Fruit fly (Drosophila melanogaster) whole organism, wandering third instar larva: ENCODE measurements around the gene CG32971.

ENCODE experiments used
- Abd-B ChIP-seq: fragments of >200 bp; optimal IDR thresholded peaks from 2 replicates; lab custom pipeline; 2017; ENCODE audit warnings: missing biosample characterization, missing genetic modification characterization
- CG32264 ChIP-seq: fragments of 200-800 bp; sonication (Bioruptor generic); optimal IDR thresholded peaks from 2 replicates; lab custom pipeline; 2016; ENCODE audit warnings: missing biosample characterization, missing genetic modification characterization
- CG9705 ChIP-seq: fragments of 200-800 bp; sonication (Bioruptor generic); optimal IDR thresholded peaks from 2 replicates; lab custom pipeline; 2018; ENCODE audit warnings: missing biosample characterization, mild to moderate bottlenecking, missing genetic modification characterization
- CrebA ChIP-seq: fragments of 200-800 bp; sonication (Bioruptor generic); optimal IDR thresholded peaks from 2 replicates; lab custom pipeline; 2016; ENCODE audit warnings: missing biosample characterization, mild to moderate bottlenecking, missing genetic modification characterization, borderline replicate concordance
- Dfd ChIP-seq: fragments of >200 bp; optimal IDR thresholded peaks from 2 replicates; lab custom pipeline; 2017; ENCODE audit warnings: missing biosample characterization, missing genetic modification characterization
- Dif ChIP-seq: fragments of 200-275, 200-300 bp; sonication (Bioruptor generic); optimal IDR thresholded peaks from 2 replicates; lab custom pipeline; 2018; ENCODE audit warnings: missing biosample characterization, missing genetic modification characterization; ENCODE audit not compliant: partially characterized antibody
- GATAd ChIP-seq: sonication (Bioruptor generic); optimal IDR thresholded peaks from 2 replicates; lab custom pipeline; 2016; ENCODE audit warnings: missing biosample characterization, missing genetic modification characterization
- Hnf4 ChIP-seq: fragments of 200-800 bp; sonication (Bioruptor generic); optimal IDR thresholded peaks from 2 replicates; lab custom pipeline; 2016; ENCODE audit warnings: missing biosample characterization, mild to moderate bottlenecking, missing genetic modification characterization
- Hr83 ChIP-seq: fragments of 200-300 bp; sonication (Bioruptor generic); optimal IDR thresholded peaks from 2 replicates; lab custom pipeline; 2016; ENCODE audit warnings: missing biosample characterization, mild to moderate bottlenecking, missing genetic modification characterization, moderate library complexity; ENCODE audit not compliant: poor library complexity, severe bottlenecking
- Jra ChIP-seq: sonication (Bioruptor generic); optimal IDR thresholded peaks from 2 replicates; lab custom pipeline; 2016; ENCODE audit warnings: missing biosample characterization, missing genetic modification characterization
- Mio ChIP-seq: sonication (Bioruptor generic); optimal IDR thresholded peaks from 2 replicates; lab custom pipeline; 2016; ENCODE audit warnings: missing biosample characterization, missing genetic modification characterization
- N ChIP-seq: fragments of >200 bp; optimal IDR thresholded peaks from 2 replicates; lab custom pipeline; 2018; ENCODE audit warnings: missing biosample characterization, missing external identifiers, missing genetic modification characterization
- OdsH ChIP-seq: fragments of 200-800 bp; sonication (Bioruptor generic); optimal IDR thresholded peaks from 2 replicates; lab custom pipeline; 2016; ENCODE audit warnings: missing biosample characterization, mild to moderate bottlenecking, missing genetic modification characterization
- Rel ChIP-seq, 2 experiments: fragments of 200-800 bp; sonication (Bioruptor generic) in 1 of 2; optimal IDR thresholded peaks; 2 replicates in 1 of 2; 3 replicates in 1 of 2; lab custom pipeline; 2016 to 2019; ENCODE audit warnings: mild to moderate bottlenecking in 2 of 2, missing biosample characterization in 2 of 2, missing genetic modification characterization in 2 of 2, moderate library complexity in 1 of 2
- Sp1 ChIP-seq: fragments of 200-800 bp; sonication (Bioruptor generic); optimal IDR thresholded peaks from 3 replicates; lab custom pipeline; 2019; ENCODE audit warnings: missing biosample characterization, mild to moderate bottlenecking, missing genetic modification characterization, moderate library complexity
- Vsx2 ChIP-seq: fragments of 200-300, 225-300 bp; sonication (Bioruptor generic); optimal IDR thresholded peaks from 2 replicates; lab custom pipeline; 2018; ENCODE audit warnings: missing biosample characterization, missing genetic modification characterization; ENCODE audit not compliant: partially characterized antibody
- brk ChIP-seq: fragments of 200-800 bp; sonication (Bioruptor generic); optimal IDR thresholded peaks from 2 replicates; lab custom pipeline; 2016; ENCODE audit warnings: missing biosample characterization, mild to moderate bottlenecking, missing genetic modification characterization
- dl ChIP-seq, 2 experiments: fragments of 175-275, 200-275 bp in 1 of 2; fragments of 200-275 bp in 1 of 2; sonication (Bioruptor generic); optimal IDR thresholded peaks; lab custom pipeline; 2018; ENCODE audit warnings: mild to moderate bottlenecking in 2 of 2, missing biosample characterization in 2 of 2, missing genetic modification characterization in 2 of 2, moderate library complexity in 2 of 2; ENCODE audit not compliant: partially characterized antibody in 2 of 2, insufficient read depth in 1 of 2
- dmrt93B ChIP-seq: fragments of 200-800 bp; sonication (Bioruptor generic); optimal IDR thresholded peaks from 2 replicates; lab custom pipeline; 2018; ENCODE audit warnings: missing biosample characterization, mild to moderate bottlenecking, missing genetic modification characterization
- dsf ChIP-seq: sonication (Bioruptor generic); optimal IDR thresholded peaks from 2 replicates; lab custom pipeline; 2016; ENCODE audit warnings: missing biosample characterization, missing genetic modification characterization, borderline replicate concordance
- ey ChIP-seq: fragments of 200-800 bp; sonication (Bioruptor generic); optimal IDR thresholded peaks from 2 replicates; lab custom pipeline; 2016; ENCODE audit warnings: missing biosample characterization, missing genetic modification characterization
- foxo ChIP-seq, 2 experiments: fragments of 200-800 bp; sonication (Bioruptor generic); optimal IDR thresholded peaks; 2 replicates in 1 of 2; 3 replicates in 1 of 2; lab custom pipeline; 2016 to 2017; ENCODE audit warnings: missing biosample characterization in 2 of 2, missing genetic modification characterization in 2 of 2
- lola ChIP-seq: fragments of >200 bp; optimal IDR thresholded peaks from 2 replicates; lab custom pipeline; 2017; ENCODE audit warnings: missing biosample characterization, missing genetic modification characterization
- pan ChIP-seq: fragments of >200 bp; optimal IDR thresholded peaks from 2 replicates; lab custom pipeline; 2017
- rgr ChIP-seq: fragments of 200-800 bp; sonication (Bioruptor generic); optimal IDR thresholded peaks from 3 replicates; lab custom pipeline; 2016; ENCODE audit warnings: missing biosample characterization, mild to moderate bottlenecking, missing genetic modification characterization
- sv ChIP-seq: fragments of 200-800 bp; sonication (Bioruptor generic); optimal IDR thresholded peaks from 3 replicates; lab custom pipeline; 2016; ENCODE audit warnings: missing biosample characterization, missing genetic modification characterization

Gene CG32971

dm6 chr2L:14317992-14318391, 43.4 kb downstream of the CG32971 start:
- TF ChIP-seq Mio: no peak
- TF ChIP-seq CrebA (GFP tag; lab: Kevin White, UChicago): no peak
- TF ChIP-seq dsf (GFP tag; lab: Kevin White, UChicago): no peak
- no peak for TF ChIP-seq OdsH
- no peak for TF ChIP-seq ey (GFP tag; lab: Kevin White, UChicago)
- TF ChIP-seq Dif (GFP tag; lab: Kevin White, UChicago): no peak
- TF ChIP-seq dl (GFP tag; optimal IDR thresholded peaks at IDR 0.05; lab: Kevin White, UChicago; ENCODE audit: insufficient read depth in 1 of 2, partially characterized antibody in 2 of 2): no peak
- TF ChIP-seq pan: no peak
- no peak for TF ChIP-seq Rel (GFP tag; optimal IDR thresholded peaks at IDR 0.05; lab: Kevin White, UChicago)
- no peak for TF ChIP-seq Rel (tag; optimal IDR thresholded peaks at IDR 0.05; lab: Kevin White, UChicago)
- no peak for TF ChIP-seq GATAd (GFP tag; lab: Kevin White, UChicago)
- no peak for TF ChIP-seq rgr
- TF ChIP-seq CG9705 (GFP tag; lab: Kevin White, UChicago): no peak
- TF ChIP-seq Abd-B (GFP tag; lab: Kevin White, UChicago): no peak
- no peak for TF ChIP-seq Vsx2 (GFP tag; lab: Kevin White, UChicago)
- no peak for TF ChIP-seq dmrt93B (GFP tag; lab: Kevin White, UChicago)
- TF ChIP-seq N (GFP tag; lab: Kevin White, UChicago): no peak

DNA sequence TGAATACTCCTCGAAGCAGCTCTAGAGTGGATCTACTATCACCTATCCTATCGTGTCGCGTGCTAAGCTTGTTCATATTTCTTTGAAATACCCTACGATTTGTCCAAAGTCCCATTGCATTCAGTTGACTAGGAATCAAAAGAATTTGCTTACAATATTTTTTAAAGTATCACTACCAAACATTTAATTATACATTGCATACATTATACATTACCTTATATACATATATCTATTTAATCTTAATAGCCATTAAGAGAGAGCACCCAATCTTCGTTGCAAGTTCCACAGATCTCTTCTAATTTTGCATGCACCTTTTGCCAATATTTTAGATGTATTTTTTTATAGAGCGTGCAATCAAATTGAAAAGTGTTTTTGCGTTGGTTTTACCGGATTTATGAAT, 44.0 kb downstream of the CG32971 start:
- TF ChIP-seq Mio (no peak), CG32264 (GFP tag; lab: Kevin White, UChicago) (no peak), Dfd (GFP tag; lab: Kevin White, UChicago) (no peak), CrebA (GFP tag; lab: Kevin White, UChicago) (no peak), dmrt93B (GFP tag; lab: Kevin White, UChicago) (no peak), brk (GFP tag; lab: Kevin White, UChicago) (no peak), sv (GFP tag; lab: Kevin White, UChicago) (no peak), lola (GFP tag; lab: Kevin White, UChicago) (no peak)

DNA sequence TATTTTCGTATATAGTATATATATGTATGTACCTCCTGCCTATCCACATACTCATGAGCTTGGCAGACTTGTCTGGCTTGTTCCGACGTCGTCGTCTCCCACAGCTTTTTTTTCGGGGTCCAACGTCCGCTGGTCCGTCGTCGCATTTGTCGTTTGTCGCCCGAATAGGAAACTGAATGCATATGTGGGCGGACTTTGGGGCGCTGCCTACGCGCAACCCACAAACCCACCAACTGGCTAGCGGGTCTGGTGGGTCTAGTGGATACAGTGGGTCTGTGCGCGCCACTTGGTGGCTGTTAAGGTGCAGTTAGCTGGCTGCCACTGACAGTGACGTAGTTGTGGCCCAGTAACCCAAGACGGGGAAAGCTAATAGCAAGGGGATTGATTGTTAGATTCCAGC, 44.4 kb downstream of the CG32971 start:
- TF ChIP-seq foxo (GFP tag; optimal IDR thresholded peaks at IDR 0.05; lab: Kevin White, UChicago) (no peak), Hnf4 (GFP tag; lab: Kevin White, UChicago) (no peak), dmrt93B (GFP tag; lab: Kevin White, UChicago) (no peak), ey (GFP tag; lab: Kevin White, UChicago) (no peak), Jra (no peak), Rel (GFP tag; optimal IDR thresholded peaks at IDR 0.05; lab: Kevin White, UChicago) (no peak), Rel (tag; optimal IDR thresholded peaks at IDR 0.05; lab: Kevin White, UChicago) (no peak), rgr (no peak), Mio (no peak), sv (GFP tag; lab: Kevin White, UChicago) (no peak), pan (no peak), Hr83 (GFP tag; lab: Kevin White, UChicago) (no peak), Abd-B (GFP tag; lab: Kevin White, UChicago) (no peak), Vsx2 (GFP tag; lab: Kevin White, UChicago) (no peak), Sp1 (GFP tag; lab: Kevin White, UChicago) (no peak)
